Fruit fly (Drosophila melanogaster): ENCODE data around the gene jvl.
A peak's percentile ranks its signal among the peaks of the same experiment; 100 is the strongest.

Gene jvl

DNA sequence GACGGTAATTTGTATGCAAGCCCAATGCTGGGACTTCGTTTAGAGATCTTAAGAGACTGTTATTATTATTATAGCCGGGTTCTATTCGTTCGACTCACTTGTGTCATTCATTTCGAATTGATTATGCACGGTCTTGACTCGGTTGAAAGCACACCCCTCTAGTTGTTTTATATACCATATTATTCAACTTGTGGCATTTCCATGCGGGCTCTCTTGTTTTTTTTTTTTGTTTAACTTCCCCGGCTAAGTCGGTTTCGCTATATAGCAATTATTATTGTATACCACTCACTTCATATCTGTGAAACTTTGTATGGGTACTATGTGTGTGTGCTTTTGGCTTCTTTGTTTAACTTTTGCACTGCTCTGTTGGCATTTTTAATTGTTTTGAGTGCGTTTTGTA, 9.6 kb downstream of the jvl start, which contains the start of gene smp-30:
smp-30 (minus strand) TSS at position 224 of the 400 bp plus-strand sequence.
- TF ChIP-seq Dll (optimal IDR thresholded peaks at IDR 0.05), result no peak
- TF ChIP-seq psq (optimal IDR thresholded peaks at IDR 0.05), result no peak
- TF ChIP-seq usp (GFP tag; optimal IDR thresholded peaks at IDR 0.05), result no peak
- TF ChIP-seq pan (optimal IDR thresholded peaks at IDR 0.05), result no peak
- no peak for TF ChIP-seq EcR (GFP tag; optimal IDR thresholded peaks at IDR 0.05)
- TF ChIP-seq CG8478 (optimal IDR thresholded peaks at IDR 0.05), result no peak

DNA sequence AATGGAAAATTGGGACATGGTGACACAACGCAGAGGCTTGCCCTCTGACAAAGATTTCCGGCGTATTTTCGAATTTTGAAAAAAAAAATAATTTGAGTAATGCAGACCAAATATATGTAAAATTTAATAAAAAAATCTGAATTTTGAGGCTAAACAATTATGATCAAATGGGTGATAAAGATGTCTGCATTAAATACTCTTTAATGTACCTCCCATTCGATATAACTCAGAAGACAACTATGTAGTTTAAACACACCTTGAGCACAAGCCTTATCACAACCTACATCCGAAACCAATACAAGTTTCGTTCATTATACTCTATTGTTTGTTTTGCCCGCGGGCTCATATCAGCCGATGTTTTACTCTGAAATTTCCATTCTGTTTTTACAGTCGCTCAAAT, 13.0 kb downstream of the jvl start, which contains the start of gene CG7362:
CG7362 (minus strand) TSS at position 101 of the 400 bp plus-strand sequence.
- no peak for TF ChIP-seq CG8478 (optimal IDR thresholded peaks at IDR 0.05)
- TF ChIP-seq pan (optimal IDR thresholded peaks at IDR 0.05), result no peak
- TF ChIP-seq psq (optimal IDR thresholded peaks at IDR 0.05), result no peak
- TF ChIP-seq Dll (optimal IDR thresholded peaks at IDR 0.05), result no peak
- no peak for TF ChIP-seq EcR (GFP tag; optimal IDR thresholded peaks at IDR 0.05)
- TF ChIP-seq usp (GFP tag; optimal IDR thresholded peaks at IDR 0.05), result no peak

DNA sequence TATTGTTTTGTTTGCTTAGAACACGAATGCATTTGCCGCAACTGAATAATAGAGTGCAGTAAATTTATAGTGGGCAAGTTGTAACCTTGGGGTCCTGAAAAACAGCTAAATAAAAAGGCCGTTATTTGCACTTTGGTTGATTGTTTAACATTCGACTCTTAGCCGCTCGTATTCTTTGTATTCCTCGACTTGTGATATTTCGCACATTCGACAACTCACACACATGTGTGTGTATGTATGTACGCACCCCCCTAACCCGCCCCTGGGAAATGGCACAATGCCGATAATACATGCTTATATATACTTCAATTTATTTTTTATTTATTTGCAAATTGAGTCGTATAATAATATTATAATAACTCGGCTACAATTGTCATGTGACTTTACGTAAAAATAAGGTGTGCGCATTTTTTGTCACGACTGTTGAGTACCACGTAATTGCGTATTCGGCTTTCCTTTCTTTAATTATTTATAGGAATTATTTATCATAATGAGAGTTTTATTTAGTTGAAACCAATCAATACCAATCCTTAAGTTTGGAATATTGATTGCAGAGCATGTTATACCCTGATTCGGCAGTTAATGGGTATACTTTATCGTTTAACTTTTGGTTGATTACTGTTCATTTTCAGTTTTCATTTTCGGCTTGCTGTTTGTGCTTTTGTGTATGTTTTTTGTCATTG, 13.6 kb downstream of the jvl start:
- no peak for TF ChIP-seq CG8478 (optimal IDR thresholded peaks at IDR 0.05)
- TF ChIP-seq Dll (optimal IDR thresholded peaks at IDR 0.05), result no peak
- no peak for TF ChIP-seq usp (GFP tag; optimal IDR thresholded peaks at IDR 0.05)
- peak; percentile 83 for TF ChIP-seq pan (optimal IDR thresholded peaks at IDR 0.05)
- TF ChIP-seq psq (optimal IDR thresholded peaks at IDR 0.05), result no peak
- no peak for TF ChIP-seq EcR (GFP tag; optimal IDR thresholded peaks at IDR 0.05)

DNA sequence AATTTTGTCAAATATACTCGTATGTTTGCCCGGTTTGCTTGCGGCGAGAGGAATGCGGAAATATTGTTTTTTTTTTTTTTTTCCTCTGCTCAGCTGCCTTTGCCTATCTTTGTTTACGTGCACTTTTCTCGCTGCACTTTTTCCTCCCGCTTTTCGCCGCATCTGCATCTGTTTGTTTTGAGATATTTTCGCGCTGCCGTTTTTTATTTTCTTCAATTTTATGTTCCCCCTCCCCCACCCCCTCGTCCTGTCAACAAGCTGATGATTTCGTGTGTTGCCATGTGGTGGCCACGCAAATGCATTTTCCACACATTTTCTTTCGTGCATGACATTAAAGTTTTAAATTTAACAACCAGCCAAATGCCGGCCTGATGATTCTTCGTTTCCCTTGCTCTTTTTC, 14.7 kb downstream of the jvl start:
- TF ChIP-seq EcR (GFP tag; optimal IDR thresholded peaks at IDR 0.05) (no peak), pan (optimal IDR thresholded peaks at IDR 0.05) (no peak), Dll (optimal IDR thresholded peaks at IDR 0.05) (no peak), CG8478 (optimal IDR thresholded peaks at IDR 0.05) (no peak), usp (GFP tag; optimal IDR thresholded peaks at IDR 0.05) (no peak), psq (optimal IDR thresholded peaks at IDR 0.05) (no peak)

DNA sequence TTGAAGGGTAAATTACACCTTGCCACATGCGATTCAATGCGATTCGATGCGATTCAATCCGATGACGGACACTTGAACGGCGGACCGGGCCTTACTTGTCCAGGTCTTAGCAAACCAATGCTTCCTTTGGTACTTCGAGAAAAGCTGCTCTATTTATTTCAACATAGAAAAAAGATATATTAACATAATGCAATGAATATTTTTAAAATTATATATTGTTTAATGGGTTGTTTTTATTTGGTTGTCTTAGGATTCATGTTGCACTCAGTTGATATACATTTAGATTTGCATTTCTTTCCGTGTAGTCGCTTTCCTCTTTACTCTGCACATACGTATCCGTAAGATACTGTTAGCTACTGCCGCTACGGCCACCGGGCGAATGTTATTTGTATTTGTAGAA, 16.9 kb downstream of the jvl start:
- TF ChIP-seq CG8478 (optimal IDR thresholded peaks at IDR 0.05), result no peak
- no peak for TF ChIP-seq Dll (optimal IDR thresholded peaks at IDR 0.05)
- no peak for TF ChIP-seq psq (optimal IDR thresholded peaks at IDR 0.05)
- no peak for TF ChIP-seq pan (optimal IDR thresholded peaks at IDR 0.05)
- no peak for TF ChIP-seq usp (GFP tag; optimal IDR thresholded peaks at IDR 0.05)
- TF ChIP-seq EcR (GFP tag; optimal IDR thresholded peaks at IDR 0.05), result no peak

DNA sequence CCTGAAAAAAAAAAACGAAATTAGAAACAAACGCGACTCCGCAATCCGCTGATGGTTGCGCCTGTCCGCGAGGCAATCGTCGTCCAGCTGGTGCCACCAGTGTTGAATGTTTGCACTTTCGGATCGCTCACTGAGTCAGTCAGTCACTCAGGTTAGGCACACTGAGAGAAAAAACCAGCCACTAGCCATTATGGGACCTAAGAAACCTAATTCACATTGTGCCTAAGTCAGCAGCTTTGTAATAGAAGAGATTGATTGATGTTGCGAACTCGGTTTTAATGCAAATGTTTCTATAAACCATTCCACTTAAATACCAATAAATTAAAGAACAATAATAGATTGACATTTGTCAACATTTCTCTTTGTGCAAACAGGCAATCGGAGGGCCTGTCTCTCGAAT, 19.7 kb downstream of the jvl start:
- TF ChIP-seq EcR (GFP tag; optimal IDR thresholded peaks at IDR 0.05), result no peak
- TF ChIP-seq pan (optimal IDR thresholded peaks at IDR 0.05), result no peak
- no peak for TF ChIP-seq psq (optimal IDR thresholded peaks at IDR 0.05)
- TF ChIP-seq Dll (optimal IDR thresholded peaks at IDR 0.05), result no peak
- no peak for TF ChIP-seq CG8478 (optimal IDR thresholded peaks at IDR 0.05)
- TF ChIP-seq usp (GFP tag; optimal IDR thresholded peaks at IDR 0.05), result no peak

DNA sequence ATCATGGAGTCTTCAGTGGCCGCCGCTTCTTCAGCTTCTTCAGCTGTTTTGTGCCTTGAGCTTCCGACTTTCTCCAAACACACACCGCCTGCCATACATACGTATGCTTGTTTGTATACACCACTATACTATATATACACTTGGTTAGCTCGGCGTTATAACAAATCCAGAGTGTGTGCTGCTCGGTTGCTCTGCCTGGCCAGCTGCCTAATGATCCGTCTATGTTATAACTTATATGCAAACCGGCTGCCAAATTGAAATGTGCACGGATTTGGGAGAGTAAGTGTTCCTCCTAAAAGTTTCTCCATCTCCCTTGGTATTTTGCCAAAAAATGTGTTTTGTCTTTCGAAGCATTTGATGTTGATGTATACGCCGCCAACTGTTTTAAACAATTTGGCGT, 22.1 kb downstream of the jvl start:
- TF ChIP-seq CG8478 (optimal IDR thresholded peaks at IDR 0.05), result no peak
- no peak for TF ChIP-seq pan (optimal IDR thresholded peaks at IDR 0.05)
- no peak for TF ChIP-seq psq (optimal IDR thresholded peaks at IDR 0.05)
- no peak for TF ChIP-seq EcR (GFP tag; optimal IDR thresholded peaks at IDR 0.05)
- no peak for TF ChIP-seq usp (GFP tag; optimal IDR thresholded peaks at IDR 0.05)

DNA sequence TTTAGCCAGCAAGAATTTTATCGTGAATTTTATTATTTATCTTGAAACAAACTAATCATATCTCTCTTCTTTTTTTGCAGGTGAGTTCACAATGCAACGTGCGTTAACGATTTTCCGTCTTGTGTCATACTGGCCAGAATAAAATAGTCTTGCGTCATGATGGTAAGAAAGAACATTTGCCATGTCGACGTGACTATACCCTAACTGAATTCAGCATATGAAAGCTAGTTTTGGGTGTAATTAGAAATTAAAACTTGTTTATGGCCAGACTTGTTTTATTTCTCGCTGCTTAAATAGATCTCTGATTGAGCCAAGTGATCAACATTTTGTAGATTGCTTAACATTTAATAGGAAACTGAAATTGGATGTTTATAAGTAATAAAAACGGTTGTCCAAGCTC, 22.7 kb downstream of the jvl start:
- TF ChIP-seq usp (GFP tag; optimal IDR thresholded peaks at IDR 0.05) (no peak), EcR (GFP tag; optimal IDR thresholded peaks at IDR 0.05) (no peak), psq (optimal IDR thresholded peaks at IDR 0.05) (no peak), Dll (optimal IDR thresholded peaks at IDR 0.05) (no peak), CG8478 (optimal IDR thresholded peaks at IDR 0.05) (no peak), pan (optimal IDR thresholded peaks at IDR 0.05) (no peak)

DNA sequence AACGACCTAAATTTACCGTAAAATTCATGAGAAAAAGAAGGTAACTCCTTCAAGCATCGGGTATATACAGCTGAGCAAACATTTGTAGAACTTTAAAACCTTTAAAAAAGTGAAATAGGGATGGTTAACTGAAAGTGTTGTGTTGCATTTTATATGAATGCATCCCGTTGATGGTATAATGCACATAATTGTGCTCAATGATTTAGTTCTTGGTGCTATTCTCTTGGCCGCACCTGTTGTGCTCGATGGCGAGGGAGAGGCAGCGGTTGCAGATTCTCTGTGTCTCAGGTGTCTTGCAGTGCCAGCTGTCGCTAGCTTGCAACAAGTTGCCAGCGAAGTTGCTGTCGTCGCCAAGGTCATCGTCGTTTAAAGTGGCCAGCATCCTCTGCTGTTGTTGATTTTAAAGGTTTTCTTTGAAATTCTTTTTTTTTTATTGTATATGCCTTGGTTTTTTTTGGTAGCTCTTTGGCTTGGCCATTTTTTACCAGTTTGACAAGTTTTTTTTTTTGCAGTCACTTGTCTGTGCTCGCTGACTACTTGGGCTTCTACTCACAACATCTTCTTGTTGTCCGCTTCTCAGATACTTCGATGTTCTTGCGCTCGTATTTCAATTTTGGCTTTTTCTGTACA, 24.1 kb downstream of the jvl start:
- TF ChIP-seq psq (optimal IDR thresholded peaks at IDR 0.05) (no peak), Dll (optimal IDR thresholded peaks at IDR 0.05) (no peak), pan (optimal IDR thresholded peaks at IDR 0.05) (no peak), usp (GFP tag; optimal IDR thresholded peaks at IDR 0.05) (no peak), EcR (GFP tag; optimal IDR thresholded peaks at IDR 0.05) (no peak), CG8478 (optimal IDR thresholded peaks at IDR 0.05) (no peak)

DNA sequence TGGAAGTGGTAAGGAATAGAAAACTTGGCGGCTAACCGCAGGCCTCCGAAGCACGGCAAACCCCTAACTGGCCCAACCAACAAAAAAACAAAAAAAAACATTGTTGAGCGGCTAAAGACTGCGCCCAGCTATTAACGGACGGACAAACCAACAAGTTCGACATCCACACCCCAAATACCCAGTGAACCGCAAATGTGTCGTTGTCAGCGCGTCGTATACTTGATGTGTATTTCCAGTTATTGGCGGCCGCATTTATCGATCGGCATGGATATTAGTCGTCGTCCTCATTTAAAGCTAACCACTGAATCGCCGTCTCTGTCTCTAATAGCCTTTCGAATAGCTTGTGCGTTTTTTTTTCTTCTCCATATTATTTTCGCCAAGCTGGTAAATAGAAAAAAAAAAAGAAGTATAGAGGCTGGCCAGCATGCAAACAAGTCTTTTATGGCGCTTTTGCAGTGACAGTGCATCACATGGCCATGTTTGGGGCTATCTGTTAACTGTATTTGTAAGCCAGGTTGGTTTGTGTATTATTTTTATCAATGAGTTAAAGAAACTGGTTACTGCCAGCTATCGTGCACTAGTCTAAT, 25.1 kb downstream of the jvl start:
- no peak for TF ChIP-seq CG8478 (optimal IDR thresholded peaks at IDR 0.05)
- no peak for TF ChIP-seq psq (optimal IDR thresholded peaks at IDR 0.05)
- no peak for TF ChIP-seq Dll (optimal IDR thresholded peaks at IDR 0.05)
- no peak for TF ChIP-seq usp (GFP tag; optimal IDR thresholded peaks at IDR 0.05)
- no peak for TF ChIP-seq pan (optimal IDR thresholded peaks at IDR 0.05)
- TF ChIP-seq EcR (GFP tag; optimal IDR thresholded peaks at IDR 0.05), result no peak

DNA sequence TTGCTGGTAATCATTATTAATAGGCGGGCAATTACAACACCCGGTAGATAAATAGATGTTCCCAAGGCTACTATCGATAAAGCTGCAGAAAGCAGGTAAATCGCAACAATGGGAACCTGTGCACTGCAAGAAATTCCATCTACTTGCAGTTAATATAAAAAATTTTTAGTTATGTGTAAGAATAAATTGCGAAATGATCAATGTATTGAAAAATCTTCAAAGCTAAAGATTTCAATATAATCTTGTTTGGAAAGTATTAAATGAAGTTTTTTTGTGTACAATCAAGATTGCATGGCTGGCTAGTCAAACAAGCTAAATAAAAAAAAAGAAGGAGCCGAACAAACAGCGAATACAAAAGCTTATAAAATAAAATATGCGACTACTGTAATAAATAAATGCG, 34.0 kb downstream of the jvl start:
- no peak for TF ChIP-seq usp (GFP tag; optimal IDR thresholded peaks at IDR 0.05)
- TF ChIP-seq Dll (optimal IDR thresholded peaks at IDR 0.05), result no peak
- no peak for TF ChIP-seq CG8478 (optimal IDR thresholded peaks at IDR 0.05)
- no peak for TF ChIP-seq EcR (GFP tag; optimal IDR thresholded peaks at IDR 0.05)
- no peak for TF ChIP-seq pan (optimal IDR thresholded peaks at IDR 0.05)
- no peak for TF ChIP-seq psq (optimal IDR thresholded peaks at IDR 0.05)

DNA sequence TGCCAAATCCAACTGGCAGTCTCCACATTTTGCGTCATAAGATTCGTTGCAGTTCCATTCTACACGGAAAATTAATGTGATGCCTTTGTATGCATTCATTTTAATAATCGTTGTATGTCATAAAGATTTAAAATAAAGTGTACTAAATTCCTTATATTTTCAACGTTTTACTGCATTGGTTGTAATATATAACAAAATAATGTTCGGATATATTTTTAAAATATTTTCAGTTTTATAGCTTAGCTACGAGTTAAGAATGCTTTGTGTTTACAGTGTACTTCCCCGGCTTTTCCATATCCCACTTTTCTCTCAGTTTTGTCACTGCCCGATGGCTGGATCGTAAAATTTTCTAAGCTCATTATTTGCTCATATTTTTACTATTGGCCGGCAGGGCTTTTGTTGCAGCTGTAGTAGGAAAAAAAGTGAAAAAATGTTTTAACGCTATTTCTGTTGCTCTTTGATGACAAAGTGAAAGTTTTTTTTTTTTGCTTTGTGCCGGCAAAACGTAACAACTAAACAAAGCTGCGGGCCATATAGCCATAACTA, 38.4 kb downstream of the jvl start:
- TF ChIP-seq usp (GFP tag; optimal IDR thresholded peaks at IDR 0.05) (no peak), CG8478 (optimal IDR thresholded peaks at IDR 0.05) (no peak), EcR (GFP tag; optimal IDR thresholded peaks at IDR 0.05) (no peak), pan (optimal IDR thresholded peaks at IDR 0.05) (no peak), psq (optimal IDR thresholded peaks at IDR 0.05) (no peak), Dll (optimal IDR thresholded peaks at IDR 0.05) (no peak)

Data from whole organism.